Worm (Caenorhabditis elegans): ENCODE measurements around the gene R05G6.1.

DNA sequence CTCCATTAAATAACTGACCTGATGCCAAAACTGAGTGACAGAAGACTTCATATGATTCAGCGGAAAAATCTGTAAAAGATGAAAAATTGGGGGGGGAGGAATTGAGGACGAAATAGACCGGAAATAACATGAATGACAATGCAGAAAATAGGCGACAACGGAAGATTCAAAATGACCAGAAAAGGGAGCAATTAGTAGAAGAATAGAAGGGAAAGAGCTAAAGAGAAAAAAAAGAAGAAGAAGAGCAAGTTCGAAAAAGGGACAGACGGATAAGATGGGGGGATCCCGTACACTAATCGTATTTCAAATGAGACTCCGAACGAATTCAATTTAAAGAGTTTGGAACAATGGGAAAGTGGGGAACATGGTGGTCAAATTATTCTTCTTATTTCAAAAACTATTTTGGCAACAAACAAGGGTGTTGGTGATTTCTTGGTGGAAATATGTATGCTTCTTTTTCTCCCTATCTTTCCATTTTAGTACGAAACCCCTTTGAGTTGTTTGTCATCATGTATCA is 10.1 kb downstream of the R05G6.1 start, which contains the start of gene R05G6.10:
- TF ChIP-seq tab-1 (GFP tag; IDR thresholded peaks at IDR 0.05) (no peak), klf-2 (GFP tag; conservative IDR thresholded peaks at IDR 0.05) (no peak)
